Fruit fly (Drosophila melanogaster) whole organism, adult: ENCODE data around the gene Nup93-2.

Source experiments
- CG11617 ChIP-seq: fragments of 200-800 bp; sonication (Bioruptor generic); optimal IDR thresholded peaks from 2 replicates; lab custom pipeline; 2017; ENCODE audit warnings: mild to moderate bottlenecking, missing biosample characterization, missing genetic modification reagents, missing genetic modification characterization
- CG12768 ChIP-seq: fragments of 200-800 bp; sonication (Bioruptor generic); optimal IDR thresholded peaks from 2 replicates; lab custom pipeline; 2017; ENCODE audit warnings: missing biosample characterization, missing genetic modification characterization, mild to moderate bottlenecking, moderate library complexity, missing genetic modification reagents
- CG14711 ChIP-seq: fragments of 200-800 bp; sonication (Bioruptor generic); optimal IDR thresholded peaks from 2 replicates; lab custom pipeline; 2018; ENCODE audit warnings: missing biosample characterization, mild to moderate bottlenecking, missing genetic modification characterization, moderate library complexity
- CG1620 ChIP-seq: fragments of 200-800 bp; sonication (Bioruptor generic); optimal IDR thresholded peaks from 2 replicates; lab custom pipeline; 2016; ENCODE audit warnings: missing biosample characterization, missing genetic modification characterization
- CG33017 ChIP-seq: fragments of 200-800 bp; sonication (Bioruptor generic); optimal IDR thresholded peaks from 2 replicates; lab custom pipeline; 2018; ENCODE audit warnings: missing biosample characterization, mild to moderate bottlenecking, missing genetic modification characterization, moderate library complexity
- CG5204 ChIP-seq: fragments of 200-800 bp; sonication (Bioruptor generic); optimal IDR thresholded peaks from 2 replicates; lab custom pipeline; 2016; ENCODE audit warnings: missing biosample characterization, missing genetic modification characterization
- CG7045 ChIP-seq: fragments of 200-800 bp; sonication (Bioruptor generic); optimal IDR thresholded peaks from 2 replicates; lab custom pipeline; 2017; ENCODE audit warnings: missing biosample characterization, mild to moderate bottlenecking, missing genetic modification characterization
- CG7101 ChIP-seq: fragments of 200-800 bp; sonication (Bioruptor generic); optimal IDR thresholded peaks from 2 replicates; lab custom pipeline; 2018; ENCODE audit warnings: missing biosample characterization, mild to moderate bottlenecking, missing genetic modification characterization, moderate library complexity
- Clk ChIP-seq: fragments of 200-800 bp; sonication (Bioruptor generic); optimal IDR thresholded peaks from 2 replicates; lab custom pipeline; 2017; ENCODE audit warnings: missing biosample characterization, missing genetic modification characterization
- Crg-1 ChIP-seq: fragments of 200-800 bp; sonication (Bioruptor generic); optimal IDR thresholded peaks from 2 replicates; lab custom pipeline; 2016; ENCODE audit warnings: missing biosample characterization, missing genetic modification characterization
- Hr96 ChIP-seq: fragments of 200-800 bp; sonication (Bioruptor generic); optimal IDR thresholded peaks from 2 replicates; lab custom pipeline; 2016; ENCODE audit warnings: missing biosample characterization, missing genetic modification characterization
- Mnt ChIP-seq: fragments of 200-800 bp; sonication (Bioruptor generic); optimal IDR thresholded peaks from 2 replicates; lab custom pipeline; 2016; ENCODE audit warnings: missing biosample characterization, mild to moderate bottlenecking, missing genetic modification characterization
- bab1 ChIP-seq: fragments of 200-800 bp; sonication (Bioruptor generic); optimal IDR thresholded peaks from 3 replicates; lab custom pipeline; 2019; ENCODE audit warnings: missing biosample characterization, mild to moderate bottlenecking, missing genetic modification characterization, moderate library complexity
- cic ChIP-seq: fragments of 200-800 bp; sonication (Bioruptor generic); optimal IDR thresholded peaks from 2 replicates; lab custom pipeline; 2017; ENCODE audit warnings: missing biosample characterization, mild to moderate bottlenecking, missing genetic modification characterization, moderate library complexity
- cnc ChIP-seq, 2 experiments: fragments of >200 bp; optimal IDR thresholded peaks; 2 replicates each; lab custom pipeline; 2017
- kay ChIP-seq: fragments of 200-800 bp; sonication (Bioruptor generic); peaks from one replicate; lab custom pipeline; 2016; ENCODE audit warnings: missing biosample characterization, missing genetic modification characterization, borderline replicate concordance
- ovo ChIP-seq: fragments of 200-800 bp; sonication (Bioruptor generic); optimal IDR thresholded peaks from 2 replicates; lab custom pipeline; 2016; ENCODE audit warnings: missing biosample characterization, missing genetic modification characterization
- pad ChIP-seq: fragments of 200-800 bp; sonication (Bioruptor generic); optimal IDR thresholded peaks from 3 replicates; lab custom pipeline; 2017; ENCODE audit warnings: missing biosample characterization, missing genetic modification characterization, mild to moderate bottlenecking, moderate library complexity, missing genetic modification reagents
- tj ChIP-seq: fragments of 200-800 bp; sonication (Bioruptor generic); optimal IDR thresholded peaks from 3 replicates; lab custom pipeline; 2017; ENCODE audit warnings: missing biosample characterization, mild to moderate bottlenecking, missing genetic modification characterization, moderate library complexity
- toe ChIP-seq: fragments of 200-800 bp; sonication (Bioruptor generic); optimal IDR thresholded peaks from 2 replicates; lab custom pipeline; 2016; ENCODE audit warnings: missing biosample characterization, missing genetic modification characterization

The Nup93-2 gene

dm6 chr3R:14898280-14898756 is at the start of gene Nup93-2, which contains the start of gene CG3817:
TSS of gene Nup93-2 (minus strand) at chr3R:14898372.
TSS of gene CG3817 (plus strand) at chr3R:14898739.
- TF ChIP-seq CG14711 (tag; lab: Kevin White, UChicago) (peak; percentile 59), CG12768 (GFP tag; lab: Kevin White, UChicago) (peak; percentile 37), toe (GFP tag; lab: Kevin White, UChicago) (no peak), cnc (optimal IDR thresholded peaks at IDR 0.05; lab: Kevin White, UChicago) (no peak), kay (GFP tag; lab: Kevin White, UChicago) (no peak), CG5204 (GFP tag; lab: Kevin White, UChicago) (no peak), pad (no peak), CG7045 (GFP tag; lab: Kevin White, UChicago) (peak; percentile 66), Hr96 (GFP tag; lab: Kevin White, UChicago) (no peak), Crg-1 (peak; percentile 5), Clk (GFP tag; lab: Kevin White, UChicago) (no peak), CG7101 (tag; lab: Kevin White, UChicago) (peak; percentile 86), bab1 (no peak), cic (peak; percentile 23), CG1620 (GFP tag; lab: Kevin White, UChicago) (peak; percentile 54), CG33017 (tag; lab: Kevin White, UChicago) (peak; percentile 74), CG11617 (GFP tag; lab: Kevin White, UChicago) (no peak), tj (GFP tag; lab: Kevin White, UChicago) (no peak), Mnt (GFP tag; lab: Kevin White, UChicago) (peak; percentile 79), ovo (GFP tag; lab: Kevin White, UChicago) (peak; percentile 63)

- TF ChIP-seq toe (GFP tag; lab: Kevin White, UChicago) (no peak), CG5204 (GFP tag; lab: Kevin White, UChicago) (no peak), tj (GFP tag; lab: Kevin White, UChicago) (no peak), Clk (GFP tag; lab: Kevin White, UChicago) (no peak), bab1 (peak; percentile 74), Crg-1 (no peak), CG11617 (GFP tag; lab: Kevin White, UChicago) (no peak), CG12768 (GFP tag; lab: Kevin White, UChicago) (no peak), pad (no peak), cic (no peak), cnc (optimal IDR thresholded peaks at IDR 0.05; lab: Kevin White, UChicago) (no peak), Hr96 (GFP tag; lab: Kevin White, UChicago) (no peak), ovo (GFP tag; lab: Kevin White, UChicago) (no peak), CG7101 (tag; lab: Kevin White, UChicago) (no peak), CG33017 (tag; lab: Kevin White, UChicago) (no peak), CG1620 (GFP tag; lab: Kevin White, UChicago) (no peak), CG7045 (GFP tag; lab: Kevin White, UChicago) (no peak), CG14711 (tag; lab: Kevin White, UChicago) (peak; percentile 29)
These were observed 20.0 kb upstream of the Nup93-2 start, which contains the start of gene Sdr for dm6 chr3R:14917927-14918829. TSS of gene Sdr (plus strand) at chr3R:14918628.

- TF ChIP-seq CG14711 (tag; lab: Kevin White, UChicago) = no peak
- no peak for TF ChIP-seq CG1620 (GFP tag; lab: Kevin White, UChicago)
- TF ChIP-seq CG11617 (GFP tag; lab: Kevin White, UChicago) = no peak
- no peak for TF ChIP-seq Crg-1
- TF ChIP-seq tj (GFP tag; lab: Kevin White, UChicago) = no peak
- TF ChIP-seq cic = no peak
- TF ChIP-seq CG7101 (tag; lab: Kevin White, UChicago) = no peak
- TF ChIP-seq CG12768 (GFP tag; lab: Kevin White, UChicago) = no peak
- TF ChIP-seq Hr96 (GFP tag; lab: Kevin White, UChicago) = no peak
- no peak for TF ChIP-seq CG33017 (tag; lab: Kevin White, UChicago)
- TF ChIP-seq bab1 = no peak
- TF ChIP-seq Mnt (GFP tag; lab: Kevin White, UChicago) = no peak
- TF ChIP-seq ovo (GFP tag; lab: Kevin White, UChicago) = no peak
- no peak for TF ChIP-seq cnc (optimal IDR thresholded peaks at IDR 0.05; lab: Kevin White, UChicago)
- TF ChIP-seq CG5204 (GFP tag; lab: Kevin White, UChicago) = no peak
- no peak for TF ChIP-seq pad
- no peak for TF ChIP-seq Clk (GFP tag; lab: Kevin White, UChicago)
- no peak for TF ChIP-seq toe (GFP tag; lab: Kevin White, UChicago)
- TF ChIP-seq kay (GFP tag; lab: Kevin White, UChicago) = no peak
These were observed 14.3 kb upstream of the Nup93-2 start for dm6 chr3R:14912449-14912987.

- TF ChIP-seq CG1620 (GFP tag; lab: Kevin White, UChicago) (peak; percentile 53), bab1 (peak; percentile 37), CG5204 (GFP tag; lab: Kevin White, UChicago) (no peak), CG7101 (tag; lab: Kevin White, UChicago) (no peak), cnc (optimal IDR thresholded peaks at IDR 0.05; lab: Kevin White, UChicago) (no peak), tj (GFP tag; lab: Kevin White, UChicago) (peak; percentile 19), pad (peak; percentile 20), Hr96 (GFP tag; lab: Kevin White, UChicago) (peak; percentile 50), cic (peak; percentile 42), kay (GFP tag; lab: Kevin White, UChicago) (no peak), CG33017 (tag; lab: Kevin White, UChicago) (no peak), toe (GFP tag; lab: Kevin White, UChicago) (no peak), CG7045 (GFP tag; lab: Kevin White, UChicago) (no peak), Crg-1 (no peak), CG11617 (GFP tag; lab: Kevin White, UChicago) (no peak), Mnt (GFP tag; lab: Kevin White, UChicago) (peak; percentile 56), CG14711 (tag; lab: Kevin White, UChicago) (peak; percentile 9), ovo (GFP tag; lab: Kevin White, UChicago) (no peak)
These were observed 5.8 kb upstream of the Nup93-2 start, which contains the start of gene VhaPPA1-1 for dm6 chr3R:14903837-14904431. TSS of gene VhaPPA1-1 (minus strand) at chr3R:14904061.
